Fruit fly (Drosophila melanogaster): ENCODE data around the gene CG7091.
A peak's percentile ranks its signal among the peaks of the same experiment; 100 is the strongest.

Gene CG7091

DNA sequence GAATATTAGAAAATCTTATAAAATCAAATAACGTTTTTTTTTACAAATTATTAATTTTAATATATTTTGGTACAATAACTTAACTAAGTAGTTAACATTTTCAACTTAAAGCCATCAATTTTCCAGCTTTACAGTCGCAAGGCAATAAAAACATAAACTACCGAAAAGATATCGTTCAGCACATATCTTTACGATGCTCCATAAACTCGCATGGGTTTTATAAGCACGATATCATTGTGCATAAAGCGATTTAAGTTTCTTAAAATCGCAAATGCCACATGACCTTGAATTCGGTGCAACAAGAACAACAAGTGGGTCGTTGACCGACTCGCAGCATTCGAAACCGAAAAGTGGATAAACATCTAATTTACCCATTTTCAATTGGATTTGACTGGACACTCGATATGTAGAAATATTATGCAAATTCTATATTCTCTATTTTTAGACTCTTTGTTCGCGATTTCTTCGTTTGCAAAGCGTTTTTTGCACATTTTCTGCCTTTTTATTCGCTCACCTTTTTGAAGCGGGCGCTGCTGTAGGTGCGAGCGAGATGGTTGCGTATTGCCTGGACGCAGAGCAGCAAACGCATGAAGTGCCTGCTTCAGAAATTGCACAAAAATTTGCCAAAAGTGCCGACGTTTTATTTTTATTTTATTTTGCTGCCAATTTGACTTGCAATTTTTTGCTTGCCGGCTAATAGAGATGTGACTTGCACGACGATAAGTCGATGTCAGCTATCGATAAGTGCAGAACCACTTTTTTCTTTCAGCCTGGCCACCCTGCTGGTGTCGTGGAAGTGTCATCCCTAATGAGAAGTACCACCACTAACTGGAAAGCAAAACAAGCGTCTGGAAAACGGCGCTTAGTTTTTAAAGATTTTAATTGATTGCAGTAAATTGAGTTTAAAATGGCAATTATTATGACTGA is 16.6 kb upstream of the CG7091 start, which contains the start of gene Spc25 (continued):
- no peak for TF ChIP-seq CG4730 (GFP tag; IDR thresholded peaks at IDR 0.05)
- no peak for TF ChIP-seq CG17361 (GFP tag; IDR thresholded peaks at IDR 0.05)
- no peak for TF ChIP-seq Trl (optimal IDR thresholded peaks at IDR 0.05)
- peak; percentile 67 for TF ChIP-seq Trl (GFP tag; optimal IDR thresholded peaks at IDR 0.05)
- no peak for TF ChIP-seq ap (GFP tag; IDR thresholded peaks at IDR 0.05)
- peak; percentile 61 for TF ChIP-seq HmgZ (tag; optimal IDR thresholded peaks at IDR 0.05)
- TF ChIP-seq Hr51 (GFP tag; optimal IDR thresholded peaks at IDR 0.05), result peak; percentile 42 to 71
- TF ChIP-seq Doc2 (GFP tag; IDR thresholded peaks at IDR 0.05), result no peak
- TF ChIP-seq ttk (GFP tag; IDR thresholded peaks at IDR 0.05), result peak; percentile 41; the same call in 1 of the 2 replicates
- peak; percentile 90 for TF ChIP-seq MBD-R2 (GFP tag; IDR thresholded peaks at IDR 0.05)
- no peak for TF ChIP-seq CG11695 (GFP tag; IDR thresholded peaks at IDR 0.05)
- peak; percentile 80 for TF ChIP-seq CG34422 (GFP tag; IDR thresholded peaks at IDR 0.05)
- TF ChIP-seq Rfx (GFP tag; IDR thresholded peaks at IDR 0.05), result peak; percentile 75; the same call in 1 of the 2 replicates
- TF ChIP-seq pan (optimal IDR thresholded peaks at IDR 0.05), result no peak
- TF ChIP-seq pan (GFP tag; optimal IDR thresholded peaks at IDR 0.05 in 1 of 2, IDR thresholded peaks at IDR 0.05 in 1 of 2), result no peak
- no peak for TF ChIP-seq CG4854 (GFP tag; optimal IDR thresholded peaks at IDR 0.05)
- peak; percentile 29; the same call in 1 of the 2 replicates for TF ChIP-seq ara (GFP tag; IDR thresholded peaks at IDR 0.05)
- no peak for TF ChIP-seq CG6175 (GFP tag; IDR thresholded peaks at IDR 0.05)
- TF ChIP-seq Atf6 (GFP tag; IDR thresholded peaks at IDR 0.05), result peak; percentile 58
- peak; percentile 66; the same call in 1 of the 2 replicates for TF ChIP-seq sob (GFP tag; IDR thresholded peaks at IDR 0.05)
- TF ChIP-seq CG12659 (GFP tag; optimal IDR thresholded peaks at IDR 0.05), result peak; percentile 45
- peak; percentile 88 for TF ChIP-seq E2f2 (GFP tag; IDR thresholded peaks at IDR 0.05)
- no peak for TF ChIP-seq HLHmδ (GFP tag; optimal IDR thresholded peaks at IDR 0.05)
- peak; percentile 92 for TF ChIP-seq sna (GFP tag; IDR thresholded peaks at IDR 0.05; ENCODE audit: partially characterized antibody)
- TF ChIP-seq B-H2 (GFP tag; optimal IDR thresholded peaks at IDR 0.05), result no peak
- peak; percentile 49; the same call in 1 of the 2 replicates for TF ChIP-seq CG9215 (GFP tag; IDR thresholded peaks at IDR 0.05)
- peak; percentile 15 for TF ChIP-seq ems (GFP tag; optimal IDR thresholded peaks at IDR 0.05)
- TF ChIP-seq CG12942 (GFP tag; optimal IDR thresholded peaks at IDR 0.05), result peak; percentile 45
- TF ChIP-seq mam (GFP tag; optimal IDR thresholded peaks at IDR 0.05), result peak; percentile 79
- TF ChIP-seq NK7.1 (GFP tag; optimal IDR thresholded peaks at IDR 0.05), result no peak
- TF ChIP-seq az2 (GFP tag; optimal IDR thresholded peaks at IDR 0.05), result peak; percentile 52
- TF ChIP-seq PHDP (tag; optimal IDR thresholded peaks at IDR 0.05), result peak; percentile 55
- peak; percentile 95 for TF ChIP-seq CG16813 (GFP tag; IDR thresholded peaks at IDR 0.05; ENCODE audit: partially characterized antibody)
- TF ChIP-seq CG18619 (GFP tag; optimal IDR thresholded peaks at IDR 0.05), result no peak
- no peak for TF ChIP-seq cg (GFP tag; optimal IDR thresholded peaks at IDR 0.05)
- peak; percentile 64 for TF ChIP-seq Elba2 (GFP tag; optimal IDR thresholded peaks at IDR 0.05)
- no peak for TF ChIP-seq Ada2b (GFP tag; IDR thresholded peaks at IDR 0.05)
- TF ChIP-seq trem (tag; optimal IDR thresholded peaks at IDR 0.05), result peak; percentile 84
- no peak for TF ChIP-seq CG8924 (tag; optimal IDR thresholded peaks at IDR 0.05)
- TF ChIP-seq dan (GFP tag; IDR thresholded peaks at IDR 0.05), result no peak
- TF ChIP-seq CG8388 (GFP tag; optimal IDR thresholded peaks at IDR 0.05), result peak; percentile 22
- TF ChIP-seq cas (GFP tag; IDR thresholded peaks at IDR 0.05), result no peak
- TF ChIP-seq CG3407 (GFP tag; optimal IDR thresholded peaks at IDR 0.05), result no peak
- TF ChIP-seq NC2α (GFP tag; optimal IDR thresholded peaks at IDR 0.05), result peak; percentile 19
- no peak for TF ChIP-seq tio (GFP tag; optimal IDR thresholded peaks at IDR 0.05)
- peak; percentile 66 for TF ChIP-seq CG32532 (GFP tag; IDR thresholded peaks at IDR 0.05)
- TF ChIP-seq CG10267 (tag; optimal IDR thresholded peaks at IDR 0.05), result peak; percentile 45
- TF ChIP-seq CG6689 (GFP tag; IDR thresholded peaks at IDR 0.05), result 0 out of 2 replicates have a peak, but pooled peaks have one; percentile 17
- peak; percentile 36 for TF ChIP-seq slou (GFP tag; optimal IDR thresholded peaks at IDR 0.05)
- TF ChIP-seq CG7372 (GFP tag; IDR thresholded peaks at IDR 0.05), result no peak
